Worm (Caenorhabditis elegans) whole organism, L3 larva: ENCODE measurements around the gene C01B9.4.

Experiments used
- R02D3.7 ChIP-seq: fragments of 150-350 bp; optimal IDR thresholded peaks from 2 replicates; lab custom pipeline; 2014; ENCODE audit warnings: missing biosample characterization, missing genetic modification characterization
- ZK546.5 ChIP-seq: sonication (generic microtip); optimal IDR thresholded peaks from 2 replicates; lab custom pipeline; 2017; ENCODE audit warnings: missing biosample characterization, missing genetic modification characterization
- aly-2 ChIP-seq: fragments of 150-350 bp; optimal IDR thresholded peaks from 2 replicates; lab custom pipeline; 2014; ENCODE audit warnings: missing biosample characterization, missing genetic modification characterization
- ama-1 ChIP-seq: fragments of 150-350 bp; optimal IDR thresholded peaks from 2 replicates; lab custom pipeline; 2018
- ceh-16 ChIP-seq: sonication (generic microtip); optimal IDR thresholded peaks from 2 replicates; lab custom pipeline; 2017; ENCODE audit warnings: missing biosample characterization, missing genetic modification characterization
- ceh-28 ChIP-seq: fragments of 150-350 bp; optimal IDR thresholded peaks from 2 replicates; lab custom pipeline; 2014; ENCODE audit warnings: missing biosample characterization, missing genetic modification reagents, missing genetic modification characterization
- egl-5 ChIP-seq: fragments of 150-350 bp; optimal IDR thresholded peaks from 2 replicates; lab custom pipeline; 2017; ENCODE audit warnings: missing biosample characterization, missing genetic modification reagents, missing genetic modification characterization, inconsistent platforms
- elt-1 ChIP-seq: fragments of 150-350 bp; optimal IDR thresholded peaks from 2 replicates; lab custom pipeline; 2014; ENCODE audit warnings: missing biosample characterization, missing genetic modification characterization
- elt-2 ChIP-seq: sonication (generic microtip); optimal IDR thresholded peaks from 2 replicates; lab custom pipeline; 2016; ENCODE audit warnings: missing genetic modification reagents, mild to moderate bottlenecking, missing genetic modification characterization, missing compliant biosample characterization
- eor-1 ChIP-seq, 2 experiments: fragments of 150-350 bp; optimal IDR thresholded peaks; 2 replicates each; lab custom pipeline; 2014 to 2018; ENCODE audit warnings: missing biosample characterization in 2 of 2, missing genetic modification characterization in 2 of 2
- fkh-10 ChIP-seq: sonication (generic microtip); optimal IDR thresholded peaks from 2 replicates; lab custom pipeline; 2017; ENCODE audit warnings: missing biosample characterization, missing genetic modification reagents, missing genetic modification characterization
- hmg-11 ChIP-seq: sonication (generic microtip); optimal IDR thresholded peaks from 2 replicates; lab custom pipeline; 2016; ENCODE audit warnings: missing genetic modification characterization, missing compliant biosample characterization
- jun-1 ChIP-seq: fragments of 150-350 bp; optimal IDR thresholded peaks from 2 replicates; lab custom pipeline; 2014; ENCODE audit warnings: missing biosample characterization, missing genetic modification reagents, missing genetic modification characterization
- lin-39 ChIP-seq: fragments of 150-350 bp; optimal IDR thresholded peaks from 2 replicates; lab custom pipeline; 2018; ENCODE audit warnings: missing biosample characterization, missing genetic modification reagents, missing genetic modification characterization
- mml-1 ChIP-seq: fragments of 150-350 bp; sonication (generic microtip); optimal IDR thresholded peaks from 3 replicates; lab custom pipeline; 2014; ENCODE audit warnings: missing biosample characterization, missing genetic modification characterization
- nfya-1 ChIP-seq: sonication (generic microtip); optimal IDR thresholded peaks from 2 replicates; lab custom pipeline; 2017; ENCODE audit warnings: missing genetic modification characterization, mild to moderate bottlenecking, missing compliant biosample characterization, antibody characterized with exemption, moderate library complexity; ENCODE audit not compliant: insufficient read depth
- nhr-12 ChIP-seq: fragments of 150-350 bp; optimal IDR thresholded peaks from 2 replicates; lab custom pipeline; 2014; ENCODE audit warnings: missing biosample characterization, missing genetic modification characterization
- nhr-23 ChIP-seq: fragments of 150-350 bp; optimal IDR thresholded peaks from 2 replicates; lab custom pipeline; 2014; ENCODE audit warnings: missing biosample characterization, missing genetic modification reagents, missing genetic modification characterization
- nhr-237 ChIP-seq: fragments of 150-350 bp; optimal IDR thresholded peaks from 2 replicates; lab custom pipeline; 2014; ENCODE audit warnings: missing biosample characterization, missing genetic modification characterization
- nhr-25 ChIP-seq: sonication (generic microtip); optimal IDR thresholded peaks from 2 replicates; lab custom pipeline; 2017; ENCODE audit warnings: missing biosample characterization, missing genetic modification characterization
- nhr-28 ChIP-seq: fragments of 150-350 bp; optimal IDR thresholded peaks from 2 replicates; lab custom pipeline; 2014; ENCODE audit warnings: missing biosample characterization, missing genetic modification characterization
- nhr-77 ChIP-seq: fragments of 150-350 bp; optimal IDR thresholded peaks from 2 replicates; lab custom pipeline; 2014; ENCODE audit warnings: missing biosample characterization, missing genetic modification characterization
- pha-4 ChIP-seq: fragments of 150-350 bp; optimal IDR thresholded peaks from 2 replicates; lab custom pipeline; 2014; ENCODE audit warnings: missing biosample characterization, missing genetic modification reagents, missing genetic modification characterization
- pqm-1 ChIP-seq: fragments of 150-350 bp; optimal IDR thresholded peaks from 2 replicates; lab custom pipeline; 2017; ENCODE audit warnings: missing biosample characterization, missing genetic modification characterization, inconsistent platforms
- sea-2 ChIP-seq: fragments of 150-350 bp; sonication (generic microtip); optimal IDR thresholded peaks from 4 replicates; lab custom pipeline; 2014; ENCODE audit warnings: missing biosample characterization, missing genetic modification reagents, missing genetic modification characterization
- skn-1 ChIP-seq: fragments of 150-350 bp; optimal IDR thresholded peaks from 2 replicates; lab custom pipeline; 2014; ENCODE audit warnings: missing biosample characterization, missing genetic modification characterization
- snpc-4 ChIP-seq: fragments of 150-350 bp; optimal IDR thresholded peaks from 2 replicates; lab custom pipeline; 2014; ENCODE audit warnings: missing biosample characterization, missing genetic modification characterization
- tbx-2 ChIP-seq: sonication (generic microtip); optimal IDR thresholded peaks from 2 replicates; lab custom pipeline; 2016; ENCODE audit warnings: mild to moderate bottlenecking, missing genetic modification characterization, missing compliant biosample characterization
- unc-39 ChIP-seq: sonication (generic microtip); optimal IDR thresholded peaks from 4 replicates; lab custom pipeline; 2017; ENCODE audit warnings: missing biosample characterization, missing genetic modification characterization
- zag-1 ChIP-seq: fragments of 150-350 bp; optimal IDR thresholded peaks from 2 replicates; lab custom pipeline; 2014; ENCODE audit warnings: missing biosample characterization, missing genetic modification characterization
- ztf-11 ChIP-seq: fragments of 150-350 bp; optimal IDR thresholded peaks from 2 replicates; lab custom pipeline; 2014; ENCODE audit warnings: missing biosample characterization, missing genetic modification characterization
- ztf-4 ChIP-seq: fragments of 150-350 bp; optimal IDR thresholded peaks from 2 replicates; lab custom pipeline; 2014; ENCODE audit warnings: missing biosample characterization, missing genetic modification characterization

Gene C01B9.4

DNA sequence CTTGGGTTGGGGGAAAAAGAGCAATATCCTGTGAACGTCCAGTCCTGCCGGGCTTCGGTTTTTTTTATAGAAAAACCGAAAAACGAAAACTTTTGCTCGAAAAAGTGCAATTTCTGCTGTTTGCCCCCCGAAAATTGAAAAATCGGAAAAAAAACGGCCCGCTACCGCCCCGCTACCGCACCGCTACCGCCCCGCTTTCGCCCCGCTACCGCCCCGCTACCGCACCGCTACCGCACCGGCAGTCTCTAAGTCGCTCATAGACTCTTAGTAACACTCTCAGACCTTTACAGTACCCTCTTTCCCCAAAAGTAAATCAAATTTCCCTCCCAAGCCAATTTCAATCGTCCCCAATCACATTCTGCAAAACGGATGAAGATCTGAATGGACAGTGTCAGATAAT lies 11.4 kb upstream of the C01B9.4 start:
- TF ChIP-seq zag-1 (tag; lab: Kevin White, UChicago): no peak
- no peak for TF ChIP-seq hmg-11 (tag; lab: Kevin White, UChicago)

DNA sequence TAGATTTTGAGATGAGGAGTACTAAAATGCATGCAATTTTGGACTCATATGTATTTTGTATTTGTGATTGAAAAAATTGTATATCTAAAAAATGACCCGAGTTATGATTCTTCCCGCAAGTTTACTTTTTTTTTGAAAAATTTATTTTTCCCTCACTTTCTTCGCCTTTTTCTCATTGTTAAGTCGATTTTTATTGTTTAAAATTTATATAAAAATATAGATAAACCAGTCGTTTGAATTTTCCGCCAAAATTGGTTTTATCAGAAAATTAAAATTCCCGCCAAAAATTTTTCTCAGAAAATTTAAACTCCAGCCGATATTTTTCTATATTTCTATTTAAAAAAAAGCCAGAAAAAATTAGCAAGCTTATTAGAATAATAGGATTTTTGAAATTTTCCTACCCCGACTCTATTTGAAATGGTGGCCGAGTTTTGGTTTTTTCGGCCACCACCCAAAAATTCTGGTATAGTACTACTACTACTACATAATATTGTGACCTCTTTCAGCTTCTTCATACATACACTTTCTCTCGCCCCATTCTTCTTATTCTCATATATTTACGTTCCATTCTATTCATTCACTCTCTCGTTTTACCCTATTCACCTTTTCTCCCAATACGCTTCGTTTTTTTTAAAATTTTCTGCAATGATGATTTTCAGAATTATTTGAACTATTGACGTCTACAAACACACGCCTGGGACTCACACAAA lies 7.9 kb upstream of the C01B9.4 start, which contains the start of gene ZK131.11:
TSS of gene ZK131.11 (plus strand) at position 660 of the 710 bp plus-strand sequence.
- TF ChIP-seq nfya-1 (tag; lab: Kevin White, UChicago) (no peak), tbx-2 (tag; lab: Kevin White, UChicago) (no peak), ZK546.5 (tag; lab: Kevin White, UChicago) (no peak), hmg-11 (tag; lab: Kevin White, UChicago) (no peak), ztf-11 (tag; lab: Kevin White, UChicago) (no peak), snpc-4 (no peak), ztf-4 (tag; lab: Kevin White, UChicago) (no peak), fkh-10 (GFP tag; lab: Kevin White, UChicago) (no peak)

DNA sequence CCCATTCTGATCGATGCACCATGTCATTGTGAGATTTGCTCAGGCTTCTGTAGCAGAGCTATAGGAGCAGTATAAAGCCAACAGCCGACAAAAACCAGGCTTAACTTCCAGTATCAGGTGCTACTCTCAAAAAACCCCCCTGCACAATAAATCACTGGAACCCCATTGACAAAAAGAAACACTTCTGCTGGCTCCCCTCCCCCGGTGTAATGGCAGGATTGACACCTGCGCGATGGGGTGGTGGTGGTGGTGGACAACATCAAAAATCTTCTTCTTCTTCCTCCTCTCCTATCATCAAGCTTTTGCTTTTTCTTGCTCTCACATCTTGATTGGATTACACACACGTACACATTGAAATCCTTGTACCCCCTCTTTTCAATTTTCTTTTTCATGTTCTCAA lies 5.9 kb upstream of the C01B9.4 start:
- TF ChIP-seq egl-5 (tag; lab: Kevin White, UChicago): peak; percentile 22
- TF ChIP-seq elt-1 (tag; lab: Kevin White, UChicago): no peak
- TF ChIP-seq lin-39 (tag; lab: Kevin White, UChicago): peak; percentile 12

DNA sequence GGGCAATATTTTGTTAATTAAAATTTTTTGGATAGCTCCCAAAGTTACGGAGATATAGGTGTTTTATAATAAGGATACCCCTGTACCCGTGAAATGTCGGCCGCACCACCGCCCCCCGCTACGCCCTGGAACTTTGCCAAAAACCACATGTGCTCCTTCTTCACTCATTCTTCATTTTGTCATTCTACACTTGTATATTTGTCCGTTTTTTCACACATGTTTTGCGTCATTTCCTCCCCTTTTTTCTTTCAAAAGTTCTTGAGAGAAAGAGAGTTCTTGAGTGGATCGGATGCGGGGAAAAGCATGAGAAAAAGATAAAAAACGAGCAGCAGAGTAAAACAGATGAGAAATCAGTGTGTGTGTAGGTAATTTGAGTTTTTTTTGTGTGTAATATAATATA lies 5.0 kb upstream of the C01B9.4 start:
- TF ChIP-seq skn-1 (tag; lab: Kevin White, UChicago) (no peak), fkh-10 (GFP tag; lab: Kevin White, UChicago) (peak; percentile 15), snpc-4 (peak; percentile 13)

DNA sequence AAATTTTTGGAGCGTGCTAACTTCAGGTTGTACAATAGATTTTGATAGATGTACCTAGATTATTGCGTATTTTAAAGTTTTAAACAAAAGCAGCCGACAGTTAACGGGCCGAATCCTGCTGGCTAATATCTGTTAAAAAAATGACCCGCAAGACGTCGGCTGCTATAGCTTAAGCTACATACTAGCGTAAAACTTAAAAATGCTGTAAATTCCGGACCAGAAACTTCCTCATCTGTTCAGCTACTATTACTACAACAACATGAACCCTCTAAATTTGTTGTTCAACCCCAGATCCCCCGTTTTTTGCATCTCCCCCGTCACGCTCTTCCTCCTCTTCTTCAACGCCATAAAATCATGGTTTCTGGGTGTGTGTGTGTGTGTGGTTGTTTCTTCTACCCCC lies 3.1 kb upstream of the C01B9.4 start:
- TF ChIP-seq nhr-77 (no peak), elt-2 (no peak), ceh-16 (tag; lab: Kevin White, UChicago) (no peak), egl-5 (tag; lab: Kevin White, UChicago) (no peak), fkh-10 (GFP tag; lab: Kevin White, UChicago) (no peak), ZK546.5 (tag; lab: Kevin White, UChicago) (no peak), elt-1 (tag; lab: Kevin White, UChicago) (no peak), ama-1 (lab: Kevin White, UChicago) (no peak), eor-1 (tag; optimal IDR thresholded peaks at IDR 0.05; lab: Kevin White, UChicago) (no peak), nhr-28 (tag; lab: Kevin White, UChicago) (no peak), lin-39 (tag; lab: Kevin White, UChicago) (no peak), jun-1 (tag; lab: Kevin White, UChicago) (no peak), unc-39 (tag; lab: Kevin White, UChicago) (no peak), nhr-25 (tag; lab: Kevin White, UChicago) (no peak), nhr-237 (tag; lab: Kevin White, UChicago) (no peak), snpc-4 (no peak), R02D3.7 (tag; lab: Kevin White, UChicago) (no peak), skn-1 (tag; lab: Kevin White, UChicago) (no peak)

ce11 chrII:13785582-13785981 lies 1.8 kb upstream of the C01B9.4 start:
- no peak for TF ChIP-seq mml-1 (tag; lab: Kevin White, UChicago)
- TF ChIP-seq unc-39 (tag; lab: Kevin White, UChicago): no peak
- TF ChIP-seq nhr-237 (tag; lab: Kevin White, UChicago): no peak
- no peak for TF ChIP-seq fkh-10 (GFP tag; lab: Kevin White, UChicago)
- no peak for TF ChIP-seq pqm-1
- no peak for TF ChIP-seq ceh-28
- no peak for TF ChIP-seq lin-39 (tag; lab: Kevin White, UChicago)
- TF ChIP-seq nhr-28 (tag; lab: Kevin White, UChicago): no peak
- TF ChIP-seq aly-2 (tag; lab: Kevin White, UChicago): no peak
- no peak for TF ChIP-seq nhr-23
- no peak for TF ChIP-seq pha-4 (tag; lab: Kevin White, UChicago)
- TF ChIP-seq snpc-4: no peak
- TF ChIP-seq elt-2: no peak
- TF ChIP-seq nhr-12: no peak
- TF ChIP-seq zag-1 (tag; lab: Kevin White, UChicago): no peak
- TF ChIP-seq ztf-11 (tag; lab: Kevin White, UChicago): no peak
- no peak for TF ChIP-seq sea-2
- no peak for TF ChIP-seq ama-1 (lab: Kevin White, UChicago)
- TF ChIP-seq nhr-77: no peak
